Fruit fly (Drosophila melanogaster) S2 (cell line): ENCODE results near the gene mtd.

ENCODE experiments used
- CG8478 ChIP-seq: fragments of >200 bp; optimal IDR thresholded peaks from 2 replicates; lab custom pipeline; 2018
- CTCF ChIP-seq, 2 experiments: fragments of >200 bp; optimal IDR thresholded peaks; 2 replicates each; lab custom pipeline; 2018

Gene mtd

DNA sequence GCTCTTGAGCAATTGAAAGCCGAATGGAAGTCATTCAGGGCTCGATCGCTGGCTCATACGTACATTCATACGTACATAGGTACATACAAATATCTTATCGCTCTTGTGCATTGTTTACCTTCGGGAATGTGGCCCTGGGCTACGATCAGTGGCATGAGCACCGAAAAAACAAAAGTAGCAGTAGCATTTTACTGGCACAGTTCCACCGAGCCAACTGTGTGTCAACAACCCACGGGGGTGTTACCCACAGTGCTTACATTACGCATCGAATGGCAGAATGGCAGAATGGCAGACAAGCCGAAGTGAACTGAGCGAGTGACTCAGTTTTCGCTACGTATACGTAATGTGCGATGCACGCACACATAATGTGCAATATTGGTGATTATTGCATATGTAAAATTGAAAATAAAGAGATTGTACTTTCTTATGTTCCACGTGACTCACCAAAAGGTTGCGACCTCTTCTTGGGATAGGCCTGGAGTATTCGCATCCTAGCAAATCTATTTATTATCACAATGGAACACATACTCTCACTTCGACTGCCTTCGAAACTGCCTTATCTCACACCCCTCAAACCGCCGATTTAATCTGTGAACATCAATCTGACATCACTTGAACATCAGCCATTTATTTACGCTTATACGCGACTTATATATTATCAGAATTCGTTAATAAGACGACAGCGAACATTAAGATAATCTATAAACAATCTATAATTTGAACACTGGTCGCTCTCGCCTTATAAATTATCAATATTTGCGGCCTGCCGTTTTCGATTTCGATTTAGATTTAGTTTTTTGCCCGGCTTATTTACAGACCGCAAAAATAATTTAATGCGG is 47.1 kb downstream of the mtd start:
- no peak for TF ChIP-seq CG8478 (lab: Kevin White, UChicago)
- no peak for TF ChIP-seq CTCF (optimal IDR thresholded peaks at IDR 0.05; lab: Kevin White, UChicago)

DNA sequence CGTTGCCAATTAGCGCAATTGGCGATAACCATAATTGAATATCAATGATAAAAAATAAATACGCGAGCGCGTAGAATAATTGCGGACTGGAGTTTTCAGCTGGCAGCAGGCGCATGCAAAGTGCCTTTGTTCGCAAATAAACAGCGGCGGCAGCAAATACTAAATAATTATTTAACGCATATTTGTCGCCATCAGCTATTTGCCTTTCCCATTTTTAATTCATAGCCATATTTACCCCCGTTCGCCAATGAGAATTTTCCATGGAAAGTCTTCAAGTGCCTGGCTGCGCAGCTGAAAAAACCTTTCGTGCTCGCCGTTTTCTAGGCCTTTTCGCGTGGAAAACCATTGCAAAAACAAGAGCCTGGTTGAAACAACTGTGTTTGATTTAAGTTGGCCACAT is 48.3 kb downstream of the mtd start:
- TF ChIP-seq CG8478 (lab: Kevin White, UChicago) (no peak), CTCF (optimal IDR thresholded peaks at IDR 0.05; lab: Kevin White, UChicago) (no peak)

DNA sequence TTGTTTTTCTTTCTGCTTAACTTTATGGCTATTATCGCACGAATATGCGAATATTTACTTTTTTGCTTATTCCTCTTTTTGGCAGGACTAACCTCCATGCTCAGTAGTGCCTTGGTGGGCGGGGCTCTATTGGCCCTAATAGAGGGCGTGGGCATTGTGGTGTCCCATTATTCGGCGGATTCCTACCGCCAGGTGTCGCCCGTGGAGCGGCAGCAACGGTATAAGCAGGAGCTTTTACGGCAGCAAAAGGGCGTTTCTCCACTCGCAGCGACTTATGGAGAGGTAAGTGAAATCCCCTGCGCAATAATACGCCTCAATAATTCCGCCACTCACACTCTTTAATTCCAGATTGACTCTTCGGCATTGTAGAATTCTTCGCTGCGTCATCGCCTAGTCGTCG is 49.6 kb downstream of the mtd start:
- TF ChIP-seq CG8478 (lab: Kevin White, UChicago) (no peak), CTCF (optimal IDR thresholded peaks at IDR 0.05; lab: Kevin White, UChicago) (peak; percentile 88 to 93)

DNA sequence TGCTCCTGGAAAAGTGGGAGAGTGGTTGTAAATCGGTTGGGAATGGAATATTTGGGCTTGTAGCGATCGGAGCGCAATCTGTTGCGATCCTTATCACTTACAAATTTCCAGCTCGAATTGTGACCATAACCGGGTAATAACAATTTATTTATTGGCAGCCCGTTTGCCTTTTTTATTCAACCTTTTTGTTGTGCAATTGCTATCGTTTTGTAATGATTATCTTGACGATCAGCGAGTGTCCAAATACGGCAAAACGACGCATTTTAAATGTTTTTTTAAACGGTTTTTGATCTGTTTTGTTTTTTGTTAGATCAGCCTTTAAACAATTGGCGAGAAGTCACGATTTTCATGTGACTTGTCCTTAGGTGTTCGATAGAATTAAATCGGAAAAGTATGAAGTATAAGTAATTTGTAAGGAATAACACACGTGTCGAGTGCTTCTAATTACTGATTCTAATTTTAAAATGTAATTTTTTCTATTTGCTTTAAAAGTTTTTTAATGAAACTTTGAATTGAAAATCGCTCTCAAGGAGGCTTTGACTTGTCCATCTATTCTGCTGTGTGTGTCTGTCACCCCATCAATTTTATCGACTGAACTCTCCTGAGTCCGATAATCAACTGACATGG is 50.6 kb downstream of the mtd start, which contains the start of gene Tim17b1:
Tim17b1 (plus strand) TSS at position 577 of the 627 bp plus-strand sequence.
- no peak for TF ChIP-seq CTCF (optimal IDR thresholded peaks at IDR 0.05; lab: Kevin White, UChicago)
- TF ChIP-seq CG8478 (lab: Kevin White, UChicago): no peak

DNA sequence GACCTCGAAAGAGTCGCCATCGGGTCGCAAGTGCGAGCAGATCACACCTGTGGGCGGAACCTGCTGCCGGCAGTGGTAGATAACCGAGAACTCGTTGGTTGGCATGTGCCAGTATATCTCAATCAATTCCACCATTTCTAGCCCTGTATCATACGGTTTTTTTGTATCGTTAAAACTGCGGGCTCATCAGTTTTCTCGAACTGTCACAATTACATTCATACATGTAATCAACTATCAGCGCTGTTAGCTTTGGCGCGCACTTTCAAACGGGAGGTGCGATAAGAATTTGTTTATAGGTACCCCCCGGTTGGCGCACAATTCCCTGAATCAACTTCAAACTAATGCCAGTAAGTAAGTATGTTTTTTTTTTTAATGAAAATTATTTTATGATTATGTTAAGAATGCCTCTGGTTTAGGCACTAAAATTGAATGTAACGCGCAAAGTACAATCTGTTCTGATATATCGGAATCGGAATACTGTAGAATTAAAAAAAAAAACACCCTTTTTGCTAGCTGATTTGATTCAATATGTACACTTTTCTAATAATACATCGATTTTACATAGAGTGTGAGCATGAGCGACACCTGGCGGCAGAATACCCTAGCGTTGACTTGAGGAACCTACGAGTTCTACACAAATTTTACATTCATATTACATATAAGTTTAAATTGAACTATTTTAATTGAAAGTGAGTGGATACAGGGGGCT is 51.5 kb downstream of the mtd start:
- TF ChIP-seq CTCF (optimal IDR thresholded peaks at IDR 0.05; lab: Kevin White, UChicago): peak; percentile 92 to 97
- no peak for TF ChIP-seq CG8478 (lab: Kevin White, UChicago)

DNA sequence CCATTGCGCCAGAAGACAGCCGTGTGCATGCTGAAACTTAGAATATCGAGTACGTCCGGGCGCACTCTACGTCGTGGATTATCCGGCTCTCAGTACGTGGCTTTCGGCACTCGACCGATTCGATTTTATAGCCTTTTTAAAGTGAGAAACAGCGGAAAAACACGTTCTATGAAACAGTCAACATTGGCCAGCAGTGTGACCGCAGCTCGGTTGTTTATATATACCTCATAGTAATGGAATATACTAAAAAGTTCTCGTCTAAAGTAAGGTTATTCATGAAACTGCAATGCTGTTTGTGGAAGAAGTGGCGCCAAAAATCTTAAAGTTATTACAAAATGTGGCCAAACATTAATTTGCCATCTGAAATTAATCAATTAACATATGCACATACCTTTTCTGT is 52.9 kb downstream of the mtd start:
- peak in 1 of 2 experiments; percentile 38 for TF ChIP-seq CTCF (optimal IDR thresholded peaks at IDR 0.05; lab: Kevin White, UChicago)
- TF ChIP-seq CG8478 (lab: Kevin White, UChicago): no peak

DNA sequence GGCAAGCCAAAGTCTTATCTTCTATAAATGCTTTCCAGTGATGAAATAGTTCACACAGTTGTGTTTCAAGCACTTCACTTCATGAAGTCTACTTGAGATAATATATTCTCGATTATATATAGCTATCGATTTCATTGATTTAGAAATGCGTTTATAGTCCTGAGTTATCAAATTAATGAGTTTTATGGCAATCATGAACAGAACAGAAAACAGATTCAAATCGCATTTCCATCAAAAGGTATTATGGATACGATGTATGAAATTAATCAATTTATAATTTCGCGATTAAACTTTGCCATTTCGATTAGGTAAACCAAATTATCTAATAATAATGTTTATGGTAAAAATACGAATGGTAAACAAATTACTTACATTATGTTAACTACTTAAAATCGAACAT is 55.2 kb downstream of the mtd start:
- no peak for TF ChIP-seq CG8478 (lab: Kevin White, UChicago)
- no peak for TF ChIP-seq CTCF (optimal IDR thresholded peaks at IDR 0.05; lab: Kevin White, UChicago)

DNA sequence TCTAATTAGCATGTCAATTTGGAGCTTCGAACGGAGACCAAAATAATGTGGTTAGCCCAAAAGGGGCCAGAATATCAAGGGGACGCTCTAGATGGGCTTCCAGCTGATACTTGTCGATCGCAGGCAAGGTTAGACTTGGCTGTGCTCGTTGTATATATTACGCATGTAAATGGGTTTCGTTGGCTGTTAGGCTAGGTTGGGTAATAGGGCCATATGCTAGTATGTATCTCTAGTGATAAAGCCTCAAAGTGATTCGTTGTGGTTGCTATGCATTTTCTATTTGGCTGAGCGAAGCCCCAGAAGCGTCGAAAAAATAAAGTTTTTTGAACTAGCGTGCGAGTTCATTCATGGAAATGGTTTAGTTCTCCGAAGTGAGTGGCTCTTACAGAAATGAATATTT is 59.5 kb downstream of the mtd start:
- no peak for TF ChIP-seq CG8478 (lab: Kevin White, UChicago)
- no peak for TF ChIP-seq CTCF (optimal IDR thresholded peaks at IDR 0.05; lab: Kevin White, UChicago)

DNA sequence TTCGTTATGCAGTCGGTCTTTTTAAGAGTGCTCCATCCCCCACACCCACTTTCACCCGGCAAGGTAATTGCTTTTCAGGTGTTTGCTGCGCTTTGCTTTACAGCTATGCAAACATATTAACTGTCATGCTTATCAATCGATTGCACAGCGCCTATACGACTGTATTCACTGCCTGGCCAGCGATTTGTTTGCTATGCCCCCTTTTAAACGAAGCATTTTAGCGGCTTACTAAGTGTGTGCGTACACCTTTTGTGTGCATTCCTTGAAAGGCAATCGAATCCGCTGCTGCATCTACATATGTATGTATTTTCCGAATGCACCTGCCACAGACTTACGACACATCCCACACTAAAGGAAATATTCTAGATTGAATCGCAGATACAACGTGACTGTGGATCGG is 62.3 kb downstream of the mtd start:
- no peak for TF ChIP-seq CTCF (optimal IDR thresholded peaks at IDR 0.05; lab: Kevin White, UChicago)

DNA sequence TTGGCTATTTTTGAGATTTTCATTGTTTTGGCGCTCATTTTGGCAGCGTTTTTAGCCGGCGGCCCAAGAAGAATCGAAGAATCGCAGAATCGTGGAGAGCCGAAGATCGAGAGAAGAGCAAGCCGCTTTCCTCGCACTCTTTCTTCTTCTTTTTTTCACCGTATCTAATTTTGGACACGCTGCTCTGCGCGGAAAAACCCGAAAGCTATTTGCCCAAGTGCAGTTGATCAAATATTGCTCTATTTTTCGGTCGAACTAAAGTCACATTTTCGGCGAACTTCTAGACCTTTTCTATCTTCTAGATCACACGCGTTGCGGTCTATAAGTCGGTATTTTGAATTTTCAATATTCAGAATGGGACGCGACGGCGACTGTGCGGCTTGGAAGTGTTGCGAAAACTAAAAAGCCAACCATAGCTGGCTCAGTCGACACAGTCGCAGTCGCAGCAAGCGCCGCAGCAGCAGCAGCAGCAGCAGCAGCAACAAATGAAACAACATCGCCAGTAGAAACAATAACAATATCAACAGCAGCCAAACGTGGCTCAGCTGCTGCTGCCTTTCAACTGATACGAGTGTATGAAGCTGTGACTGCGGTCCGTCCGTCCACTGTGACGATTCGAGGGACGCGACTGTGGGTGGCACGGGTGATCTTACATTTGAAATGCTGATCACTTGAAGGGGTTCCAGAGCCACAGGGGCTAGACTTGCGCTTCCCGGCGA is 63.2 kb downstream of the mtd start:
- TF ChIP-seq CG8478 (lab: Kevin White, UChicago) (no peak), CTCF (optimal IDR thresholded peaks at IDR 0.05; lab: Kevin White, UChicago) (no peak)

DNA sequence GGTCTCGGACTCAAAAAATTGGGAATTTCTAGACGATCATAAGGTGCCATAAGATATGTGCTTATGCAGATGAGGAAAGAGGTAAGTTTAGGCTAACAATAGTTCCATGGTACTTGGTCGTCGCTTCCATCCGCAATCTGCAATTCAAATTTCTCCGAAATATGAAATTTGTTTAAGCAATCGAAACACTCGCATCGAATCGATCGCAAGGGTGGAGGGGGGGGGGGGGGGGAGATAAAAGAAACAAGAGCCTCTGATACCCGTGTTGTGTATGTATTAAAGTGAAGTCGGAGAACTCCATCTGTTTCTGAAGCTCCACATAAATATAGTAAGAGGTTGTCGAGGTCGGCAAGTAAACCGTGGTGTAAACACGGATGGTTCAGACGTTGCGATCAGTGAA is 64.3 kb downstream of the mtd start:
- no peak for TF ChIP-seq CTCF (optimal IDR thresholded peaks at IDR 0.05; lab: Kevin White, UChicago)
- TF ChIP-seq CG8478 (lab: Kevin White, UChicago): no peak

DNA sequence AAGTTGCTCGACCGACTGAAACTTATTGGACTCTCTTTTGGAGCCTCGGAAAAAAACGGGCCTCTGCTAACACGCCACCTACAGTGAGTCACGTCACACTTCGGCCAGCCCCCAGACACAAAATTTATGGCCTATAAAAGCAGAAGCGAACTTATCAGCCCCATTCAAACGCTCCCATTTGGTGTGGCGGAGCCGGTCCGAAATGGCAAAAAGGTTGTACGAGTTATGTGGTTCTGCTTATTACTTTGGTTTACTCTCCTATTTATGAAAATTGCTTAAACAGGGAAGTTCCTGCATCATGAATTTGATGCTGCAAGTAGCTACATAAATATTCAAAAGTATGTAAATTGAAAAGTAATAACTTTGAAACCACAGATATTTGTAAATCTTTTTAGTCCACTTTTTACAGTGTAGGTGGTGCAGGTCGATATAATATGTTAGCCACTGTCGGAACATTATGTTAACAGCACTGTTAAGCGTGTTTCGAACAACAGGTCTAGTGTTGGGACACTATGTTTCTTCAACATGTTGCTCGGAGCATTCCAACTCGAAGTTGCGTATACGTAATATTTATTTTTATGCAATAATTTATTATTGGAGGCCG is 66.8 kb downstream of the mtd start:
- TF ChIP-seq CG8478 (lab: Kevin White, UChicago) (no peak), CTCF (optimal IDR thresholded peaks at IDR 0.05; lab: Kevin White, UChicago) (peak; percentile 46 to 49)

DNA sequence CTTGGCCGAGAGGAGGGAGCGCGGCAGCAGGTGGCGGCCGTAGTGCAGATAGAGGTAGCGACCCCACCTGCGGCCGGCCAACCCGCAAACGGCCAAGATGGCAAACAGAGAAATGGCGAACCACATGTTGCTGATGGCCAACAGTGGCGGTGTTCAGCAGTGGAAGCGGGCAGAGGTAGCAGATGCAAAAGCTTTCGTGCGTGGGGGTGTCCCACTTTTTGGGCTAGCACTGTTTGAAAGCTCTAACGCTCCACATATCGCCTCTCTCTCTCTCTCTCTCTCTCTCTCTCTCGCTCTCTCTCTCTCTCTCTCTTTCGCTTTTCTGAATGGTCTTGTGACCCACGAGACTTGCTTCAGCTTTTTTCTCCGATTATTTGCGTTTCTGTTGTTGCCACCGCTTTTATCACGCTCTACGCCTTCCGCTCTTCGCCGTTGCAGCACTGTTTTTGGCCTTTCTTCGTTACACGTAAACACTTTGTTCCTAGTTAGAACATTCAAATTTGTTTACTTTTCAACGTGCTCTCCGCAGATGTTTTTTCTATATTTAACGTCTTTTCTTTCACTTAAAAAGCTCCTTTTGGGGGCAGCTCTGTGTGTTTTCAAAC is 67.4 kb downstream of the mtd start:
- TF ChIP-seq CTCF (optimal IDR thresholded peaks at IDR 0.05; lab: Kevin White, UChicago): no peak
- TF ChIP-seq CG8478 (lab: Kevin White, UChicago): no peak

DNA sequence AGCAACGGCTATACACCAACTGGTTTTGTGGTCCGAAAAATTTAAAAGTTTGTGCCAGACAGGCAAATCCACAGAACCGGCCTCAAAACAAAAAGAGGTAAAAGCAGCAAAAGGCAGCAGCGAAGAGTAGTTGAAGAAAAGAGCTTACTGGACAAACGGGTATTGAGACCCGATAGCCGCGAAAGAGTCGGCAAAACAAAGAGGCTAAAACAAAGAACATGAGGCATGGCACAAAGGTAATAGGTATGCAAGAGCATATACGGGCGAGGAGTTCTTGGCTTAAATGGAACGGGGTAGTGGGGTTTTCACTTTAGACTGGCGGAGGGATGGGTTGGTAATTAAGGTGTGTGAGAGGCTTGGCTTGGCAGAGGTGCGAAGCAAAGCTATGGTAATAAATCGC is 69.1 kb downstream of the mtd start:
- TF ChIP-seq CG8478 (lab: Kevin White, UChicago): no peak
- TF ChIP-seq CTCF (optimal IDR thresholded peaks at IDR 0.05; lab: Kevin White, UChicago): no peak
